Fruit fly (Drosophila melanogaster) whole organism, prepupa: ENCODE data around the gene CG4465.

Experiments
- Blimp-1 ChIP-seq: fragments of 200-800 bp; sonication (Bioruptor generic); optimal IDR thresholded peaks from 3 replicates; lab custom pipeline; 2017; ENCODE audit warnings: missing biosample characterization, missing genetic modification characterization, mild to moderate bottlenecking, moderate library complexity, missing genetic modification reagents
- CG10631 ChIP-seq: fragments of 200-800 bp; sonication (Bioruptor generic); optimal IDR thresholded peaks from 2 replicates; lab custom pipeline; 2016; ENCODE audit warnings: missing biosample characterization, missing genetic modification characterization
- CG10669 ChIP-seq: fragments of 200-800 bp; sonication (Bioruptor generic); optimal IDR thresholded peaks from 3 replicates; lab custom pipeline; 2018; ENCODE audit warnings: missing biosample characterization, mild to moderate bottlenecking, missing genetic modification characterization, moderate library complexity
- CG16779 ChIP-seq: fragments of 200-800 bp; sonication (Bioruptor generic); optimal IDR thresholded peaks from 3 replicates; lab custom pipeline; 2017; ENCODE audit warnings: missing biosample characterization, mild to moderate bottlenecking, missing genetic modification characterization
- CG34406 ChIP-seq: fragments of 200-800 bp; sonication (Bioruptor generic); optimal IDR thresholded peaks from 3 replicates; lab custom pipeline; 2016; ENCODE audit warnings: missing biosample characterization, missing genetic modification characterization
- CG3919 ChIP-seq: fragments of 200-800 bp; sonication (Bioruptor generic); optimal IDR thresholded peaks from 3 replicates; lab custom pipeline; 2016; ENCODE audit warnings: missing biosample characterization, missing genetic modification characterization
- CG6276 ChIP-seq: fragments of 200-800 bp; sonication (Bioruptor generic); optimal IDR thresholded peaks from 2 replicates; lab custom pipeline; 2017; ENCODE audit warnings: missing biosample characterization, mild to moderate bottlenecking, missing genetic modification characterization
- CG6808 ChIP-seq: fragments of 200-800 bp; sonication (Bioruptor generic); optimal IDR thresholded peaks from 3 replicates; lab custom pipeline; 2017; ENCODE audit warnings: missing biosample characterization, missing genetic modification characterization, mild to moderate bottlenecking, moderate library complexity, missing genetic modification reagents
- CG6854 ChIP-seq: fragments of 200-800 bp; sonication (Bioruptor generic); optimal IDR thresholded peaks from 2 replicates; lab custom pipeline; 2017; ENCODE audit warnings: missing biosample characterization, mild to moderate bottlenecking, missing genetic modification characterization
- CG7368 ChIP-seq: fragments of 200-800 bp; sonication (Bioruptor generic); optimal IDR thresholded peaks from 3 replicates; lab custom pipeline; 2016; ENCODE audit warnings: missing biosample characterization, missing genetic modification characterization
- CG8119 ChIP-seq: fragments of 200-800 bp; sonication (Bioruptor generic); IDR thresholded peaks from 3 replicates; pipeline ENCODE4 v1.3.6; 2022; ENCODE audit warnings: missing biosample characterization, missing genetic modification characterization
- CG8319 ChIP-seq: fragments of 200-800 bp; sonication (Bioruptor generic); optimal IDR thresholded peaks from 3 replicates; lab custom pipeline; 2016; ENCODE audit warnings: missing biosample characterization, missing genetic modification characterization
- CG8632 ChIP-seq: fragments of 200-800 bp; sonication (Bioruptor generic); optimal IDR thresholded peaks from 3 replicates; lab custom pipeline; 2016; ENCODE audit warnings: missing biosample characterization, missing genetic modification characterization
- Eip75B ChIP-seq: fragments of 200-800 bp; sonication (Bioruptor generic); optimal IDR thresholded peaks from 3 replicates; lab custom pipeline; 2016; ENCODE audit warnings: missing biosample characterization, missing genetic modification characterization
- Ets96B ChIP-seq: fragments of 200-800 bp; optimal IDR thresholded peaks from 2 replicates; lab custom pipeline; 2019; ENCODE audit warnings: missing biosample characterization, mild to moderate bottlenecking, missing genetic modification characterization, moderate library complexity
- Hr38 ChIP-seq: sonication (Bioruptor generic); optimal IDR thresholded peaks from 2 replicates; lab custom pipeline; 2016; ENCODE audit warnings: missing biosample characterization, missing genetic modification characterization
- Hr39 ChIP-seq: fragments of 200-800 bp; sonication (Bioruptor generic); optimal IDR thresholded peaks from 2 replicates; lab custom pipeline; 2016; ENCODE audit warnings: missing biosample characterization, missing genetic modification characterization
- Met ChIP-seq: fragments of 200-800 bp; sonication (Bioruptor generic); optimal IDR thresholded peaks from 3 replicates; lab custom pipeline; 2016; ENCODE audit warnings: missing biosample characterization, missing genetic modification characterization
- OdsH ChIP-seq: fragments of 200-800 bp; sonication (Bioruptor generic); optimal IDR thresholded peaks from 3 replicates; lab custom pipeline; 2016; ENCODE audit warnings: missing biosample characterization, missing genetic modification characterization
- Smox ChIP-seq: fragments of 200-800 bp; sonication (Bioruptor generic); optimal IDR thresholded peaks from 3 replicates; lab custom pipeline; 2016; ENCODE audit warnings: missing biosample characterization, missing genetic modification characterization
- Sox15 ChIP-seq: fragments of 200-800 bp; sonication (Bioruptor generic); optimal IDR thresholded peaks from 3 replicates; lab custom pipeline; 2016; ENCODE audit warnings: missing biosample characterization, missing genetic modification characterization
- achi ChIP-seq: fragments of 200-800 bp; sonication (Bioruptor generic); optimal IDR thresholded peaks from 3 replicates; lab custom pipeline; 2016; ENCODE audit warnings: missing biosample characterization, missing genetic modification characterization
- acj6 ChIP-seq: fragments of 200-800 bp; sonication (Bioruptor generic); optimal IDR thresholded peaks from 3 replicates; lab custom pipeline; 2016; ENCODE audit warnings: missing biosample characterization, missing genetic modification characterization
- cyc ChIP-seq: fragments of 200-800 bp; sonication (Bioruptor generic); optimal IDR thresholded peaks from 3 replicates; lab custom pipeline; 2016; ENCODE audit warnings: missing biosample characterization, missing genetic modification characterization
- dac ChIP-seq: fragments of 200-800 bp; sonication (Bioruptor generic); optimal IDR thresholded peaks from 2 replicates; lab custom pipeline; 2017; ENCODE audit warnings: missing biosample characterization, mild to moderate bottlenecking, missing genetic modification characterization
- dsx ChIP-seq: fragments of 200-800 bp; optimal IDR thresholded peaks from 3 replicates; lab custom pipeline; 2019; ENCODE audit warnings: missing biosample characterization, mild to moderate bottlenecking, missing genetic modification characterization, moderate library complexity; ENCODE audit not compliant: poor library complexity, severe bottlenecking
- eg ChIP-seq: fragments of 200-800 bp; sonication (Bioruptor generic); IDR thresholded peaks from 3 replicates; pipeline ENCODE4 v1.3.6; 2022; ENCODE audit warnings: missing biosample characterization, missing genetic modification characterization
- fd59A ChIP-seq: fragments of 200-800 bp; sonication (Bioruptor generic); optimal IDR thresholded peaks from 2 replicates; lab custom pipeline; 2017; ENCODE audit warnings: missing biosample characterization, mild to moderate bottlenecking, missing genetic modification characterization, missing genetic modification reagents
- fd85E ChIP-seq: fragments of 200-800 bp; sonication (Bioruptor generic); optimal IDR thresholded peaks from 3 replicates; lab custom pipeline; 2016; ENCODE audit warnings: missing biosample characterization, missing genetic modification characterization
- fkh ChIP-seq: fragments of 200-800 bp; sonication (Bioruptor generic); optimal IDR thresholded peaks from 3 replicates; lab custom pipeline; 2017; ENCODE audit warnings: missing biosample characterization, mild to moderate bottlenecking, missing genetic modification characterization, moderate library complexity
- lz ChIP-seq: fragments of 200-800 bp; sonication (Bioruptor generic); optimal IDR thresholded peaks from 3 replicates; lab custom pipeline; 2016; ENCODE audit warnings: missing biosample characterization, missing genetic modification characterization
- net ChIP-seq: fragments of 200-800 bp; sonication (Bioruptor generic); optimal IDR thresholded peaks from 3 replicates; lab custom pipeline; 2016; ENCODE audit warnings: missing biosample characterization, missing genetic modification characterization
- salr ChIP-seq, 2 experiments: fragments of 200-800 bp; sonication (Bioruptor generic); optimal IDR thresholded peaks; 3 replicates each; lab custom pipeline; 2016 to 2018; ENCODE audit warnings: missing biosample characterization in 2 of 2, missing genetic modification characterization in 2 of 2, mild to moderate bottlenecking in 1 of 2
- ss ChIP-seq, 2 experiments: fragments of 200-800 bp; sonication (Bioruptor generic); optimal IDR thresholded peaks; 2 replicates in 1 of 2; 3 replicates in 1 of 2; lab custom pipeline; 2017 to 2018; ENCODE audit warnings: mild to moderate bottlenecking in 2 of 2, missing biosample characterization in 2 of 2, missing genetic modification characterization in 2 of 2, moderate library complexity in 1 of 2
- topi ChIP-seq: fragments of 200-800 bp; sonication (Bioruptor generic); optimal IDR thresholded peaks from 3 replicates; lab custom pipeline; 2016; ENCODE audit warnings: missing biosample characterization, missing genetic modification characterization
- vri ChIP-seq: fragments of 200-800 bp; sonication (Bioruptor generic); optimal IDR thresholded peaks from 3 replicates; lab custom pipeline; 2016; ENCODE audit warnings: missing biosample characterization, mild to moderate bottlenecking, missing genetic modification characterization

Gene CG4465

dm6 chr3R:19917739-19918138 is at the start of gene CG4465:
CG4465 (minus strand) TSS chr3R:19917839.
- TF ChIP-seq Ets96B, result no peak
- peak; percentile 19 for TF ChIP-seq fkh

- peak; percentile 28 for TF ChIP-seq vri (GFP tag; lab: Kevin White, UChicago)
- no peak for TF ChIP-seq CG8632 (GFP tag; lab: Kevin White, UChicago)
These were observed 30.5 kb upstream of the CG4465 start, which contains the start of gene CG4783 for dm6 chr3R:19948143-19948542. CG4783 (plus strand) TSS chr3R:19948443.

- no peak for TF ChIP-seq ss (GFP tag; optimal IDR thresholded peaks at IDR 0.05; lab: Kevin White, UChicago)
- TF ChIP-seq eg (GFP tag; lab: Robert Waterston, UW), result no peak
- no peak for TF ChIP-seq CG34406
- TF ChIP-seq fd59A (GFP tag; lab: Kevin White, UChicago), result no peak
- no peak for TF ChIP-seq Eip75B
- no peak for TF ChIP-seq Met (GFP tag; lab: Kevin White, UChicago)
- no peak for TF ChIP-seq dsx (GFP tag; lab: Kevin White, UChicago)
- no peak for TF ChIP-seq CG16779 (tag; lab: Kevin White, UChicago)
- TF ChIP-seq CG7368, result no peak
- TF ChIP-seq net (GFP tag; lab: Kevin White, UChicago), result no peak
- no peak for TF ChIP-seq topi (GFP tag; lab: Kevin White, UChicago)
- no peak for TF ChIP-seq CG8319
- no peak for TF ChIP-seq CG10669 (GFP tag; lab: Kevin White, UChicago)
- no peak for TF ChIP-seq Smox (GFP tag; lab: Kevin White, UChicago)
- TF ChIP-seq CG8119 (GFP tag; lab: Robert Waterston, UW), result no peak
These were observed 24.7 kb upstream of the CG4465 start, which contains the start of gene CG46042 for dm6 chr3R:19942312-19942711. CG46042 (minus strand) TSS chr3R:19942412.

- TF ChIP-seq achi (GFP tag; lab: Kevin White, UChicago) (no peak), CG7368 (no peak), cyc (GFP tag; lab: Kevin White, UChicago) (no peak), lz (GFP tag; lab: Kevin White, UChicago) (no peak), OdsH (GFP tag; lab: Kevin White, UChicago) (no peak), CG6808 (no peak), fd85E (GFP tag; lab: Kevin White, UChicago) (no peak), CG16779 (tag; lab: Kevin White, UChicago) (no peak), Hr38 (no peak), Hr39 (GFP tag; lab: Kevin White, UChicago) (no peak), CG8119 (GFP tag; lab: Robert Waterston, UW) (no peak), Blimp-1 (GFP tag; lab: Kevin White, UChicago) (no peak), fd59A (GFP tag; lab: Kevin White, UChicago) (no peak), eg (GFP tag; lab: Robert Waterston, UW) (no peak)
These were observed 21.4 kb upstream of the CG4465 start for dm6 chr3R:19938941-19939587.

dm6 chr3R:19935777-19936125 is 18.1 kb upstream of the CG4465 start:
- TF ChIP-seq salr (GFP tag; optimal IDR thresholded peaks at IDR 0.05; lab: Kevin White, UChicago) (no peak), CG6276 (GFP tag; lab: Kevin White, UChicago) (no peak), Sox15 (GFP tag; lab: Kevin White, UChicago) (no peak), eg (GFP tag; lab: Robert Waterston, UW) (no peak), CG6854 (GFP tag; lab: Kevin White, UChicago) (no peak), fd59A (GFP tag; lab: Kevin White, UChicago) (no peak), Blimp-1 (GFP tag; lab: Kevin White, UChicago) (no peak), CG10669 (GFP tag; lab: Kevin White, UChicago) (no peak), CG3919 (no peak), Ets96B (no peak), lz (GFP tag; lab: Kevin White, UChicago) (no peak), acj6 (GFP tag; lab: Kevin White, UChicago) (no peak), CG8632 (GFP tag; lab: Kevin White, UChicago) (no peak), dac (GFP tag; lab: Kevin White, UChicago) (no peak), CG10631 (GFP tag; lab: Kevin White, UChicago) (no peak)
